Fruit fly (Drosophila melanogaster) whole organism, pupa: ENCODE measurements around the gene CG11350.

Source experiments
- CG12605 ChIP-seq: fragments of 200-800 bp; sonication (Bioruptor generic); IDR thresholded peaks from 2 replicates; pipeline ENCODE4 v1.3.6; 2022; ENCODE audit warnings: missing biosample characterization, missing genetic modification characterization
- CG15710 ChIP-seq: fragments of 200-800 bp; sonication (Bioruptor generic); optimal IDR thresholded peaks from 2 replicates; lab custom pipeline; 2018; ENCODE audit warnings: missing biosample characterization, mild to moderate bottlenecking, missing genetic modification characterization, moderate library complexity
- fd96Ca ChIP-seq: fragments of 200-800 bp; sonication (Bioruptor generic); IDR thresholded peaks from 3 replicates; pipeline ENCODE4 v1.3.6; 2022; ENCODE audit warnings: missing biosample characterization, missing genetic modification characterization

DNA sequence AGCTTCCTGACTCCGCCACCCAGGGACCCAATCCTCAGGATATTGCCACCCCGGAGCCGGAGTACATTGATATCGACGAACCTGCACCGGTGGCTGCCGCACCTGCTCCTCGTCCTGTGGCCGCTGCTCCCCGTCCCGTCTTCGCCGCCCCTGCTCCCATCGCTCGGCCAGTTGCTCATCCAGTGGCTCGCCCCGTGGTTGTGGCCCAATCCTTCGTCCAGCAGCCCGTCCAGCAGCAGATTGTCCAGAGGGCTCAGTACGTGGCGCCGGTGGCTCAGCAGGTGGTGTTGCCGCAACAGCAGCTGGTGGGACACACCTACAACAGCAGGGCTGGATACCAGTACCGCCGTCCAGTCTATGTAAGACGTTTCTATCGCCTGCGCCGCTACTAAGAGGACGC, 35.4 kb upstream of the CG11350 start:
- TF ChIP-seq fd96Ca (GFP tag; lab: Robert Waterston, UW) (no peak), CG15710 (no peak), CG12605 (GFP tag; lab: Robert Waterston, UW) (no peak)
